Fruit fly (Drosophila melanogaster): ENCODE data around the gene CG3226.

Gene CG3226

dm6 chrX:6694105-6694788, 40.2 kb upstream of the CG3226 start (continued):
- TF ChIP-seq CG34376 (GFP tag; optimal IDR thresholded peaks at IDR 0.05), result peak; percentile 44
- TF ChIP-seq Xbp1 (GFP tag; optimal IDR thresholded peaks at IDR 0.05), result no peak
- TF ChIP-seq MESR4 (GFP tag; optimal IDR thresholded peaks at IDR 0.05), result peak; percentile 65
- no peak for TF ChIP-seq Ets65A (GFP tag)
- no peak for TF ChIP-seq zfh1 (GFP tag; IDR thresholded peaks at IDR 0.05)
- TF ChIP-seq Trl (optimal IDR thresholded peaks at IDR 0.05), result peak in 1 of 2 experiments; percentile 50
- no peak for TF ChIP-seq Trl (GFP tag; optimal IDR thresholded peaks at IDR 0.05)
- TF ChIP-seq CG3838 (GFP tag; optimal IDR thresholded peaks at IDR 0.05), result no peak
- peak in 1 of 2 experiments; percentile 92 for TF ChIP-seq Pdp1 (GFP tag; optimal IDR thresholded peaks at IDR 0.05)
- TF ChIP-seq CG3281 (GFP tag; optimal IDR thresholded peaks at IDR 0.05), result no peak
- TF ChIP-seq Ptx1 (GFP tag; IDR thresholded peaks at IDR 0.05), result no peak
- no peak for TF ChIP-seq tup (GFP tag; optimal IDR thresholded peaks at IDR 0.05)
- no peak for TF ChIP-seq HmgD (GFP tag; optimal IDR thresholded peaks at IDR 0.05)
- peak; percentile 72; the same call in 1 of the 2 replicates for TF ChIP-seq NFAT (GFP tag; IDR thresholded peaks at IDR 0.05)
- no peak for TF ChIP-seq CG5245 (GFP tag; optimal IDR thresholded peaks at IDR 0.05)
- no peak for TF ChIP-seq Hey (tag; optimal IDR thresholded peaks at IDR 0.05)
- no peak for TF ChIP-seq twi (tag; optimal IDR thresholded peaks at IDR 0.05)
- TF ChIP-seq lab (GFP tag; optimal IDR thresholded peaks at IDR 0.05), result no peak
- TF ChIP-seq CG18619 (GFP tag; optimal IDR thresholded peaks at IDR 0.05), result no peak
- no peak for TF ChIP-seq knrl (GFP tag; IDR thresholded peaks at IDR 0.05; ENCODE audit: partially characterized antibody)
- no peak for TF ChIP-seq Dad (GFP tag; optimal IDR thresholded peaks at IDR 0.05)
- TF ChIP-seq CG17186 (GFP tag; optimal IDR thresholded peaks at IDR 0.05), result peak; percentile 22
- TF ChIP-seq CrebB (tag; optimal IDR thresholded peaks at IDR 0.05), result peak; percentile 42
- no peak for TF ChIP-seq Ada2b (GFP tag; IDR thresholded peaks at IDR 0.05)

dm6 chrX:6688620-6689400, 34.8 kb upstream of the CG3226 start, which contains the start of gene CG3184:
Gene CG3184, minus strand, starts transcription at chrX:6688774.
- peak; percentile 30 for TF ChIP-seq stwl (tag; optimal IDR thresholded peaks at IDR 0.05)
- TF ChIP-seq CG7963 (GFP tag; IDR thresholded peaks at IDR 0.05; ENCODE audit: partially characterized antibody), result peak; percentile 61; the same call in 1 of the 3 replicates
- TF ChIP-seq wor (GFP tag; IDR thresholded peaks at IDR 0.05), result no peak
- peak; percentile 2 for TF ChIP-seq pzg (GFP tag; optimal IDR thresholded peaks at IDR 0.05)
- peak; percentile 87 for TF ChIP-seq CG2116 (GFP tag; optimal IDR thresholded peaks at IDR 0.05)
- peak; percentile 35; the same call in 1 of the 2 replicates for TF ChIP-seq amos (GFP tag; IDR thresholded peaks at IDR 0.05; ENCODE audit: partially characterized antibody)
- TF ChIP-seq dm (GFP tag; optimal IDR thresholded peaks at IDR 0.05), result peak; percentile 56
- TF ChIP-seq ato (GFP tag; IDR thresholded peaks at IDR 0.05; ENCODE audit: partially characterized antibody), result peak; percentile 72
- no peak for TF ChIP-seq CG7839 (tag; optimal IDR thresholded peaks at IDR 0.05)
- no peak for TF ChIP-seq gsb (GFP tag; IDR thresholded peaks at IDR 0.05)
- TF ChIP-seq ab (GFP tag; optimal IDR thresholded peaks at IDR 0.05), result no peak
- TF ChIP-seq CG17568 (GFP tag; optimal IDR thresholded peaks at IDR 0.05), result no peak
- TF ChIP-seq insv (GFP tag; optimal IDR thresholded peaks at IDR 0.05), result peak in 1 of 2 experiments; percentile 76
- TF ChIP-seq hb (GFP tag; IDR thresholded peaks at IDR 0.05; ENCODE audit: partially characterized antibody), result peak; percentile 43; the same call in 1 of the 3 replicates
- no peak for TF ChIP-seq CoRest (tag; optimal IDR thresholded peaks at IDR 0.05)
- TF ChIP-seq CG13287 (GFP tag; IDR thresholded peaks at IDR 0.05; ENCODE audit: partially characterized antibody), result peak; percentile 25
- TF ChIP-seq CG6791 (GFP tag; IDR thresholded peaks at IDR 0.05; ENCODE audit: partially characterized antibody), result peak; percentile 71
- peak; percentile 49 for TF ChIP-seq tna (GFP tag; IDR thresholded peaks at IDR 0.05; ENCODE audit: partially characterized antibody)
- TF ChIP-seq CG8290 (GFP tag; optimal IDR thresholded peaks at IDR 0.05), result peak; percentile 25
- no peak for TF ChIP-seq CG8290 (tag; optimal IDR thresholded peaks at IDR 0.05)
- TF ChIP-seq CG17802 (tag; optimal IDR thresholded peaks at IDR 0.05), result no peak
- TF ChIP-seq row (GFP tag; IDR thresholded peaks at IDR 0.05), result 0 out of 3 replicates have a peak, but pooled peaks have one; percentile 13
- TF ChIP-seq CG15479 (GFP tag; optimal IDR thresholded peaks at IDR 0.05), result no peak
- TF ChIP-seq sens (GFP tag), result peak; percentile 30

Data from whole organism, embryonic.